Worm (Caenorhabditis elegans): ENCODE measurements around the gene gcy-34.

ce11 chrV:13428660-13429059 lies 43.0 kb upstream of the gcy-34 start, which contains the start of gene srd-19:
- TF ChIP-seq ceh-31 (tag; optimal IDR thresholded peaks at IDR 0.05) (no peak), zip-5 (tag; optimal IDR thresholded peaks at IDR 0.05) (no peak), nhr-11 (tag; optimal IDR thresholded peaks at IDR 0.05) (no peak), hlh-13 (GFP tag; optimal IDR thresholded peaks at IDR 0.05) (no peak)
